Fruit fly (Drosophila melanogaster) whole organism, wandering third instar larva: ENCODE measurements around the gene CG42536.

Experiments
- Hr83 ChIP-seq: fragments of 200-300 bp; sonication (Bioruptor generic); optimal IDR thresholded peaks from 2 replicates; lab custom pipeline; 2016; ENCODE audit warnings: missing biosample characterization, mild to moderate bottlenecking, missing genetic modification characterization, moderate library complexity; ENCODE audit not compliant: poor library complexity, severe bottlenecking
- N ChIP-seq: fragments of >200 bp; optimal IDR thresholded peaks from 2 replicates; lab custom pipeline; 2018; ENCODE audit warnings: missing biosample characterization, missing external identifiers, missing genetic modification characterization
- Sp1 ChIP-seq: fragments of 200-800 bp; sonication (Bioruptor generic); optimal IDR thresholded peaks from 3 replicates; lab custom pipeline; 2019; ENCODE audit warnings: missing biosample characterization, mild to moderate bottlenecking, missing genetic modification characterization, moderate library complexity
- br ChIP-seq: fragments of 200-800 bp; sonication (Bioruptor generic); optimal IDR thresholded peaks from 2 replicates; lab custom pipeline; 2016; ENCODE audit warnings: missing biosample characterization, missing genetic modification characterization
- brk ChIP-seq: fragments of 200-800 bp; sonication (Bioruptor generic); optimal IDR thresholded peaks from 2 replicates; lab custom pipeline; 2016; ENCODE audit warnings: missing biosample characterization, mild to moderate bottlenecking, missing genetic modification characterization
- foxo ChIP-seq, 2 experiments: fragments of 200-800 bp; sonication (Bioruptor generic); optimal IDR thresholded peaks; 2 replicates in 1 of 2; 3 replicates in 1 of 2; lab custom pipeline; 2016 to 2017; ENCODE audit warnings: missing biosample characterization in 2 of 2, missing genetic modification characterization in 2 of 2
- fru ChIP-seq: fragments of 200-800 bp; sonication (Bioruptor generic); optimal IDR thresholded peaks from 3 replicates; lab custom pipeline; 2016; ENCODE audit warnings: missing biosample characterization, mild to moderate bottlenecking, missing genetic modification characterization
- h ChIP-seq: fragments of 200-800 bp; sonication (Bioruptor generic); optimal IDR thresholded peaks from 3 replicates; lab custom pipeline; 2016; ENCODE audit warnings: missing biosample characterization, mild to moderate bottlenecking, missing genetic modification characterization
- sage ChIP-seq: fragments of 200-800 bp; sonication (Bioruptor generic); optimal IDR thresholded peaks from 2 replicates; lab custom pipeline; 2016; ENCODE audit warnings: missing biosample characterization, mild to moderate bottlenecking, missing genetic modification characterization

dm6 chr3L:10599512-10599911 lies 30.4 kb downstream of the CG42536 start:
- no peak for TF ChIP-seq h
- TF ChIP-seq Hr83 = no peak
- no peak for TF ChIP-seq sage (GFP tag; lab: Kevin White, UChicago)
- no peak for TF ChIP-seq br (GFP tag; lab: Kevin White, UChicago)
- no peak for TF ChIP-seq brk (GFP tag; lab: Kevin White, UChicago)
- TF ChIP-seq N (GFP tag; lab: Kevin White, UChicago) = no peak
- no peak for TF ChIP-seq foxo (GFP tag; optimal IDR thresholded peaks at IDR 0.05; lab: Kevin White, UChicago)
- no peak for TF ChIP-seq Sp1
- no peak for TF ChIP-seq fru
